Worm (Caenorhabditis elegans) whole organism, L1 larva: ENCODE measurements around the gene F57G4.11.
A peak's percentile ranks its signal among the peaks of the same experiment; 100 is the strongest.

Source experiments
- C04F5.9 ChIP-seq: sonication (generic microtip); optimal IDR thresholded peaks from 2 replicates; lab custom pipeline; 2016; ENCODE audit warnings: missing genetic modification characterization, missing compliant biosample characterization
- C16A3.4 ChIP-seq: fragments of 150-350 bp; optimal IDR thresholded peaks from 2 replicates; lab custom pipeline; 2014; ENCODE audit warnings: missing biosample characterization, missing genetic modification characterization
- F16B12.6 ChIP-seq: fragments of 150-350 bp; optimal IDR thresholded peaks from 2 replicates; lab custom pipeline; 2014; ENCODE audit warnings: missing biosample characterization, missing genetic modification characterization
- Y116A8C.19 ChIP-seq: sonication (generic microtip); optimal IDR thresholded peaks from 2 replicates; lab custom pipeline; 2016; ENCODE audit warnings: missing compliant biosample characterization, missing genetic modification characterization, borderline replicate concordance
- ama-1 ChIP-seq: fragments of 150-350 bp; optimal IDR thresholded peaks from 2 replicates; lab custom pipeline; 2014
- ceh-63 ChIP-seq: fragments of 200-800 bp; sonication (Bioruptor generic); optimal IDR thresholded peaks from 2 replicates; lab custom pipeline; 2018; ENCODE audit warnings: mild to moderate bottlenecking, missing genetic modification characterization, missing compliant biosample characterization
- ceh-90 ChIP-seq: sonication (generic microtip); optimal IDR thresholded peaks from 2 replicates; lab custom pipeline; 2016; ENCODE audit warnings: missing genetic modification characterization, missing compliant biosample characterization
- ces-1 ChIP-seq: fragments of 150-350 bp; optimal IDR thresholded peaks from 2 replicates; lab custom pipeline; 2014; ENCODE audit warnings: missing biosample characterization, missing genetic modification reagents, missing genetic modification characterization
- elt-2 ChIP-seq: sonication (generic microtip); optimal IDR thresholded peaks from 2 replicates; lab custom pipeline; 2016; ENCODE audit warnings: missing genetic modification characterization, mild to moderate bottlenecking, inconsistent platforms, missing compliant biosample characterization, missing genetic modification reagents
- ets-5 ChIP-seq: fragments of 200-800 bp; sonication (Bioruptor generic); IDR thresholded peaks from 2 replicates; pipeline ENCODE4 v1.3.6; 2022; ENCODE audit warnings: missing genetic modification characterization, missing compliant biosample characterization
- fkh-10 ChIP-seq: sonication (generic microtip); optimal IDR thresholded peaks from 2 replicates; lab custom pipeline; 2017; ENCODE audit warnings: missing biosample characterization, missing genetic modification reagents, missing genetic modification characterization
- fkh-4 ChIP-seq: sonication (generic microtip); optimal IDR thresholded peaks from 2 replicates; lab custom pipeline; 2016; ENCODE audit warnings: missing compliant biosample characterization, missing genetic modification characterization, borderline replicate concordance
- fos-1 ChIP-seq: fragments of 150-350 bp; optimal IDR thresholded peaks from 2 replicates; lab custom pipeline; 2014; ENCODE audit warnings: missing biosample characterization, missing genetic modification characterization
- hlh-4 ChIP-seq: sonication (generic microtip); optimal IDR thresholded peaks from 2 replicates; lab custom pipeline; 2016; ENCODE audit warnings: mild to moderate bottlenecking, missing genetic modification characterization, missing compliant biosample characterization
- jun-1 ChIP-seq: fragments of 150-350 bp; optimal IDR thresholded peaks from 2 replicates; lab custom pipeline; 2014; ENCODE audit warnings: missing biosample characterization, missing genetic modification reagents, missing genetic modification characterization
- lin-13 ChIP-seq: fragments of 150-350 bp; optimal IDR thresholded peaks from 2 replicates; lab custom pipeline; 2014; ENCODE audit warnings: missing biosample characterization, missing genetic modification reagents, missing genetic modification characterization
- lin-35 ChIP-seq, 2 experiments: fragments of 150-350 bp; optimal IDR thresholded peaks; 2 replicates each; lab custom pipeline; 2014; ENCODE audit warnings: missing biosample characterization in 2 of 2, missing genetic modification characterization in 2 of 2, missing genetic modification reagents in 2 of 2
- lir-3 ChIP-seq: sonication (generic microtip); optimal IDR thresholded peaks from 2 replicates; lab custom pipeline; 2016; ENCODE audit warnings: mild to moderate bottlenecking, missing genetic modification characterization, moderate library complexity, missing compliant biosample characterization; ENCODE audit not compliant: poor library complexity
- mab-9 ChIP-seq: fragments of 200-800 bp; sonication (Bioruptor generic); IDR thresholded peaks from 2 replicates; pipeline ENCODE4 v1.3.6; 2022; ENCODE audit warnings: missing genetic modification reagents, missing genetic modification characterization, missing compliant biosample characterization
- nhr-20 ChIP-seq: sonication (generic microtip); optimal IDR thresholded peaks from 2 replicates; lab custom pipeline; 2016; ENCODE audit warnings: mild to moderate bottlenecking, missing genetic modification characterization, missing compliant biosample characterization
- nhr-76 ChIP-seq: sonication (generic microtip); optimal IDR thresholded peaks from 2 replicates; lab custom pipeline; 2017; ENCODE audit warnings: missing biosample characterization, missing genetic modification characterization
- nhr-77 ChIP-seq: fragments of 150-350 bp; optimal IDR thresholded peaks from 2 replicates; lab custom pipeline; 2014; ENCODE audit warnings: missing biosample characterization, missing genetic modification characterization
- nhr-84 ChIP-seq: sonication (generic microtip); optimal IDR thresholded peaks from 2 replicates; lab custom pipeline; 2017; ENCODE audit warnings: missing biosample characterization, missing genetic modification characterization
- nhr-85 ChIP-seq: sonication (generic microtip); peaks from one replicate; lab custom pipeline; 2016; ENCODE audit warnings: missing genetic modification characterization, inconsistent platforms, missing compliant biosample characterization
- nhr-90 ChIP-seq: sonication (generic microtip); optimal IDR thresholded peaks from 2 replicates; lab custom pipeline; 2016; ENCODE audit warnings: mild to moderate bottlenecking, missing genetic modification characterization, missing compliant biosample characterization; ENCODE audit not compliant: poor library complexity
- pag-3 ChIP-seq: sonication (generic microtip); optimal IDR thresholded peaks from 2 replicates; lab custom pipeline; 2017; ENCODE audit warnings: missing genetic modification characterization, mild to moderate bottlenecking, missing compliant biosample characterization, antibody characterized with exemption, borderline replicate concordance; ENCODE audit not compliant: insufficient read depth
- pqm-1 ChIP-seq: sonication (generic microtip); optimal IDR thresholded peaks from 3 replicates; lab custom pipeline; 2017; ENCODE audit warnings: missing biosample characterization, missing genetic modification characterization
- sox-4 ChIP-seq: sonication (generic microtip); optimal IDR thresholded peaks from 2 replicates; lab custom pipeline; 2016; ENCODE audit warnings: missing genetic modification characterization, missing compliant biosample characterization
- sup-37 ChIP-seq: fragments of 200-800 bp; sonication (Bioruptor generic); optimal IDR thresholded peaks from 2 replicates; lab custom pipeline; 2018; ENCODE audit warnings: mild to moderate bottlenecking, missing genetic modification characterization, missing compliant biosample characterization
- swsn-7 ChIP-seq: sonication (generic microtip); optimal IDR thresholded peaks from 2 replicates; lab custom pipeline; 2016; ENCODE audit warnings: missing genetic modification characterization, missing compliant biosample characterization
- tbx-2 ChIP-seq: sonication (generic microtip); optimal IDR thresholded peaks from 2 replicates; lab custom pipeline; 2016; ENCODE audit warnings: missing genetic modification characterization, missing compliant biosample characterization
- tlp-1 ChIP-seq: fragments of 150-350 bp; optimal IDR thresholded peaks from 2 replicates; lab custom pipeline; 2014; ENCODE audit warnings: missing biosample characterization, missing genetic modification characterization
- unc-86 ChIP-seq: sonication (generic microtip); optimal IDR thresholded peaks from 2 replicates; lab custom pipeline; 2016; ENCODE audit warnings: missing genetic modification characterization, missing compliant biosample characterization
- unc-98 ChIP-seq: fragments of 200-800 bp; sonication (Bioruptor generic); IDR thresholded peaks from 2 replicates; pipeline ENCODE4 v1.3.6; 2022; ENCODE audit warnings: missing genetic modification characterization, missing compliant biosample characterization
- vab-15 ChIP-seq: sonication (generic microtip); optimal IDR thresholded peaks from 2 replicates; lab custom pipeline; 2017; ENCODE audit warnings: missing genotype, mild to moderate bottlenecking, missing genetic modification characterization, missing compliant biosample characterization
- zag-1 ChIP-seq: fragments of 150-350 bp; optimal IDR thresholded peaks from 2 replicates; lab custom pipeline; 2014; ENCODE audit warnings: missing biosample characterization, missing genetic modification characterization
- zip-4 ChIP-seq: fragments of 200-800 bp; sonication (Bioruptor generic); optimal IDR thresholded peaks from 2 replicates; lab custom pipeline; 2018; ENCODE audit warnings: mild to moderate bottlenecking, missing genetic modification characterization, moderate library complexity, missing compliant biosample characterization

The F57G4.11 gene

ce11 chrV:17662260-17662659, 37.3 kb downstream of the F57G4.11 start:
- TF ChIP-seq nhr-77 (tag; lab: Kevin White, UChicago) = no peak
- TF ChIP-seq unc-86 (tag; lab: Kevin White, UChicago) = no peak
- peak; percentile 44 for TF ChIP-seq nhr-20
- no peak for TF ChIP-seq zip-4 (GFP tag; lab: Kevin White, UChicago)
- peak; percentile 69 for TF ChIP-seq pqm-1 (tag; lab: Kevin White, UChicago)
- no peak for TF ChIP-seq ceh-63
- TF ChIP-seq ets-5 (GFP tag; lab: Robert Waterston, UW) = no peak
- TF ChIP-seq tbx-2 (tag; lab: Kevin White, UChicago) = no peak
- TF ChIP-seq ces-1 (GFP tag; lab: Kevin White, UChicago) = no peak
- TF ChIP-seq jun-1 (tag; lab: Kevin White, UChicago) = no peak
- no peak for TF ChIP-seq C16A3.4 (tag; lab: Kevin White, UChicago)
- TF ChIP-seq unc-98 (GFP tag; lab: Robert Waterston, UW) = no peak
- no peak for TF ChIP-seq pag-3 (tag; lab: Kevin White, UChicago)
- TF ChIP-seq lin-35 (GFP tag; optimal IDR thresholded peaks at IDR 0.05; lab: Kevin White, UChicago) = peak in 1 of 2 experiments; percentile 4
- TF ChIP-seq lir-3 (tag; lab: Kevin White, UChicago) = no peak
- no peak for TF ChIP-seq mab-9 (GFP tag; lab: Robert Waterston, UW)
- TF ChIP-seq fkh-4 = no peak
- TF ChIP-seq sox-4 (tag; lab: Kevin White, UChicago) = no peak
- TF ChIP-seq Y116A8C.19 (tag; lab: Kevin White, UChicago) = no peak
- no peak for TF ChIP-seq nhr-90 (tag; lab: Kevin White, UChicago)
- no peak for TF ChIP-seq tlp-1
- no peak for TF ChIP-seq lin-13 (GFP tag; lab: Kevin White, UChicago)
- TF ChIP-seq ama-1 (lab: Kevin White, UChicago) = no peak
- TF ChIP-seq elt-2 (tag; lab: Kevin White, UChicago) = peak; percentile 93
- no peak for TF ChIP-seq ceh-90
- TF ChIP-seq, all 84 proteins: peak for 4

- TF ChIP-seq hlh-4 (tag; lab: Kevin White, UChicago) (no peak), ets-5 (GFP tag; lab: Robert Waterston, UW) (no peak), Y116A8C.19 (tag; lab: Kevin White, UChicago) (no peak), fkh-10 (no peak), pag-3 (tag; lab: Kevin White, UChicago) (no peak), lin-35 (GFP tag; optimal IDR thresholded peaks at IDR 0.05; lab: Kevin White, UChicago) (no peak)
Observed at ce11 chrV:17664367-17664766, 39.4 kb downstream of the F57G4.11 start.

ce11 chrV:17665906-17666305, 40.9 kb downstream of the F57G4.11 start, which contains the start of gene F59A1.11:
Gene F59A1.11 (minus strand): TSS chrV:17666006.
- TF ChIP-seq nhr-77 (tag; lab: Kevin White, UChicago) (no peak), mab-9 (GFP tag; lab: Robert Waterston, UW) (no peak), fos-1 (tag; lab: Kevin White, UChicago) (no peak), C04F5.9 (tag; lab: Kevin White, UChicago) (no peak), swsn-7 (tag; lab: Kevin White, UChicago) (no peak), nhr-85 (tag; lab: Kevin White, UChicago) (no peak), zag-1 (tag; lab: Kevin White, UChicago) (no peak)

- TF ChIP-seq vab-15 (tag; lab: Kevin White, UChicago) (no peak), sup-37 (GFP tag; lab: Kevin White, UChicago) (no peak), nhr-76 (tag; lab: Kevin White, UChicago) (no peak), nhr-84 (no peak), F16B12.6 (tag; lab: Kevin White, UChicago) (no peak), tlp-1 (no peak)
- TF ChIP-seq, all 84 proteins: peak for 0
Observed at ce11 chrV:17667676-17668075, 42.7 kb downstream of the F57G4.11 start, which contains the start of gene F59A1.12. Gene F59A1.12 (minus strand): TSS chrV:17667776.
